Fruit fly (Drosophila melanogaster) whole organism, embryonic: Measurements from ENCODE around the gene Hand.

Experiments used
- Bgb ChIP-seq: fragments of 200-800 bp; sonication (Bioruptor generic); IDR thresholded peaks from 2 replicates; pipeline ENCODE4 v1.3.6; 2022; ENCODE audit warnings: missing biosample characterization, missing genetic modification characterization; ENCODE audit not compliant: partially characterized antibody
- CG5953 ChIP-seq: fragments of 200-800 bp; sonication (Bioruptor generic); IDR thresholded peaks from 2 replicates; pipeline ENCODE4 v1.3.6; 2022; ENCODE audit warnings: missing biosample characterization, missing genetic modification characterization
- CkIIα-i1 ChIP-seq: fragments of 200-800 bp; sonication (Bioruptor generic); IDR thresholded peaks from 2 replicates; pipeline ENCODE4 v1.3.6; 2022; ENCODE audit warnings: missing biosample characterization, missing genetic modification characterization
- shn ChIP-seq: fragments of 200-800 bp; sonication (Bioruptor generic); optimal IDR thresholded peaks from 3 replicates; lab custom pipeline; 2016; ENCODE audit warnings: missing biosample characterization, missing genetic modification characterization
- tx ChIP-seq: fragments of 200-800 bp; sonication (Bioruptor generic); optimal IDR thresholded peaks from 2 replicates; lab custom pipeline; 2016; ENCODE audit warnings: missing biosample characterization, missing genetic modification characterization

- TF ChIP-seq shn = no peak
- peak; percentile 46; the same call in 1 of the 2 replicates for TF ChIP-seq Bgb (GFP tag; lab: Robert Waterston, UW)
- TF ChIP-seq CkIIα-i1 (GFP tag; lab: Robert Waterston, UW) = no peak
- 0 out of 2 replicates have a peak, but pooled peaks have one; percentile 10 for TF ChIP-seq CG5953 (GFP tag; lab: Robert Waterston, UW)
- TF ChIP-seq tx (GFP tag; lab: Kevin White, UChicago) = no peak
Observed at dm6 chr2L:10321036-10321583, 25.9 kb upstream of the Hand start.
